Worm (Caenorhabditis elegans): ENCODE measurements around the gene M162.7.

Gene M162.7

ce11 chrV:19755260-19755659 lies 39.6 kb downstream of the M162.7 start, which contains the start of gene clec-50:
Gene clec-50, minus strand, starts transcription at chrV:19755368.
- TF ChIP-seq pqm-1 (tag; optimal IDR thresholded peaks at IDR 0.05) (peak; percentile 82), elt-2 (tag; optimal IDR thresholded peaks at IDR 0.05) (peak; percentile 86), aly-2 (tag; optimal IDR thresholded peaks at IDR 0.05) (no peak)

ce11 chrV:19754331-19754730 lies 40.5 kb downstream of the M162.7 start:
- TF ChIP-seq elt-2 (tag; optimal IDR thresholded peaks at IDR 0.05) = peak; percentile 60
- TF ChIP-seq sea-2 (GFP tag; optimal IDR thresholded peaks at IDR 0.05) = no peak

- TF ChIP-seq lsy-12 (tag; optimal IDR thresholded peaks at IDR 0.05) (no peak), nhr-25 (tag; optimal IDR thresholded peaks at IDR 0.05) (no peak), nhr-11 (tag; optimal IDR thresholded peaks at IDR 0.05) (no peak), elt-1 (tag; optimal IDR thresholded peaks at IDR 0.05) (no peak), elt-3 (tag; optimal IDR thresholded peaks at IDR 0.05) (no peak), mdl-1 (tag; optimal IDR thresholded peaks at IDR 0.05) (no peak), nhr-43 (tag; optimal IDR thresholded peaks at IDR 0.05; ENCODE audit: poor library complexity, severe bottlenecking) (no peak), sea-2 (GFP tag; optimal IDR thresholded peaks at IDR 0.05) (no peak), unc-39 (tag; optimal IDR thresholded peaks at IDR 0.05) (no peak), unc-62 (GFP tag; optimal IDR thresholded peaks at IDR 0.05) (no peak), ceh-16 (tag; optimal IDR thresholded peaks at IDR 0.05) (no peak), ceh-82 (tag; optimal IDR thresholded peaks at IDR 0.05) (no peak), nhr-28 (tag; optimal IDR thresholded peaks at IDR 0.05) (no peak), fkh-10 (GFP tag; optimal IDR thresholded peaks at IDR 0.05) (no peak), ama-1 (optimal IDR thresholded peaks at IDR 0.05) (no peak)
Measured at ce11 chrV:19752879-19753278, 42.0 kb downstream of the M162.7 start.

DNA sequence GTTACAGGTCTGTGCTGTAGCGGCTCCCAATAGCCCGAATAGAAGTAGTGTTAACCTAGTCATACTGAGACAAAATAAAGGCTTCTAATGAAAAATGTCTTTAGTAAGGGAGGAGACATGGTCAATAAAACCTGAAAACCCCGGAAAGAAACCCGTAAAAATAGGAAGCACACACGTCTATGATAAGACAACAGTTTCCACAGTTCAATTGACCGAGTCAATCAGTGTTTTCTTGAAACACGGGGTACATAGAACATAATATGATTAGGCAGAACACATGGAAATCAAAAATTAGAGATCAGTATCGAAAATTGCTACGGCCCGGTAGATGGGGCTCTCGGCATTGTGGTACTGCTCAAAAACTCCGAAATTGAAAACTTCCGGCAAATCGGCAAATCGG lies 43.7 kb downstream of the M162.7 start, which contains the start of gene clec-49:
Gene clec-49, minus strand, starts transcription at position 103 of the 400 bp plus-strand sequence.
- TF ChIP-seq elt-2 (tag; optimal IDR thresholded peaks at IDR 0.05) (peak; percentile 69), egl-5 (tag; optimal IDR thresholded peaks at IDR 0.05) (no peak), pqm-1 (tag; optimal IDR thresholded peaks at IDR 0.05) (peak; percentile 65)

DNA sequence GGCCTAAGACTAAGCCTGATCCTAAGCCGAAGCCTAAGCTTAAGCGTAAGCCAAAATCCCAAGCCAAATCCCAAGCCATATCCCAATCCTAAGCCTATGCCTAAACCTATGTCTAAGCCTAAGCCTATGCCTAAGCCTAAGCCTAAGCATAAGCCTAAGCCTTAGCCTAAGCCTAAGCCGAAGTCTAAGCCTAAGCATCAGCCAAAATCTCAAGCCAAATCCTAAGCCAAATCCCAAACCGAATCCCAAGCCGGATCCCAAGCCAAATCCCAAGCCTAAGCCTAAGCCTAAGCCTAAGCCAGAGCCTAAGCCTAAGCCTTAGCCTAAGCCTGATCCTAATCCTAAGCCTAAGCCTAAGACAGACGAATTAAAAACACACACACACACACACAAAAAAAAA lies 47.7 kb downstream of the M162.7 start:
- TF ChIP-seq elt-2 (tag; optimal IDR thresholded peaks at IDR 0.05) = no peak
- TF ChIP-seq mdl-1 (tag; optimal IDR thresholded peaks at IDR 0.05) = no peak
- TF ChIP-seq unc-39 (tag; optimal IDR thresholded peaks at IDR 0.05) = no peak
- TF ChIP-seq lsy-12 (tag; optimal IDR thresholded peaks at IDR 0.05) = no peak
- no peak for TF ChIP-seq elt-3 (tag; optimal IDR thresholded peaks at IDR 0.05)
- TF ChIP-seq fkh-10 (GFP tag; optimal IDR thresholded peaks at IDR 0.05) = no peak
- TF ChIP-seq nhr-25 (tag; optimal IDR thresholded peaks at IDR 0.05) = no peak
- TF ChIP-seq skn-1 (tag; optimal IDR thresholded peaks at IDR 0.05) = no peak
- no peak for TF ChIP-seq tbx-2 (tag; optimal IDR thresholded peaks at IDR 0.05)
- TF ChIP-seq ztf-11 (tag; optimal IDR thresholded peaks at IDR 0.05) = no peak
- TF ChIP-seq ceh-28 (tag; optimal IDR thresholded peaks at IDR 0.05) = no peak
- TF ChIP-seq egl-27 (tag; optimal IDR thresholded peaks at IDR 0.05) = no peak
- no peak for TF ChIP-seq R02D3.7 (tag; optimal IDR thresholded peaks at IDR 0.05)
- TF ChIP-seq nhr-43 (tag; optimal IDR thresholded peaks at IDR 0.05; ENCODE audit: poor library complexity, severe bottlenecking) = no peak
- no peak for TF ChIP-seq nhr-77 (tag; optimal IDR thresholded peaks at IDR 0.05)
- no peak for TF ChIP-seq unc-62 (GFP tag; optimal IDR thresholded peaks at IDR 0.05)
- TF ChIP-seq ZK546.5 (tag; optimal IDR thresholded peaks at IDR 0.05) = no peak
- no peak for TF ChIP-seq zag-1 (tag; optimal IDR thresholded peaks at IDR 0.05)
- TF ChIP-seq aly-2 (tag; optimal IDR thresholded peaks at IDR 0.05) = no peak

- TF ChIP-seq daf-12 (tag; optimal IDR thresholded peaks at IDR 0.05) (no peak), unc-62 (GFP tag; optimal IDR thresholded peaks at IDR 0.05) (no peak), elt-1 (tag; optimal IDR thresholded peaks at IDR 0.05) (no peak), ztf-11 (tag; optimal IDR thresholded peaks at IDR 0.05) (no peak), pha-4 (tag; optimal IDR thresholded peaks at IDR 0.05) (no peak)
Measured at ce11 chrV:19745852-19746251, 49.0 kb downstream of the M162.7 start, which contains the start of gene W04E12.5. Gene W04E12.5, plus strand, starts transcription at chrV:19746152.

DNA sequence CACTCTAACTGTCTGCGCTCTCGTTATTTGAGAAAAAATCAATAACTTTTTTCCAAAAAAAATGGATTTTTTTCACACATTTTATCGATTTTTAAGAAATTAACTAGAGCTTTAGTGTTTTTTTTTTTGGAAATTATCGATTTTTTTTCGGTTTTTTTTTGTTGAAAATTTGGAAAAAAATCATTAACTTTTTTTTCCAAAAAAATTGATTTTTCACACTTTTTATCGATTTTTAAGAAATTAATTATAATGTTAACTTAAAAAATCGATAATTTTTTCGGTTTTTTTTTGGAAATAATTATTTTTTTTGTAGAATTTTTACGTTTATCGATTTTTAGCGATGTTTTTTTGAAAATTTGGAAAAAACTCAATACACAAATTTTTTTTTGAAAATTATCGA lies 50.6 kb downstream of the M162.7 start:
- TF ChIP-seq ceh-82 (tag; optimal IDR thresholded peaks at IDR 0.05) = no peak
- peak; percentile 85 for TF ChIP-seq ceh-28 (tag; optimal IDR thresholded peaks at IDR 0.05)
